Worm (Caenorhabditis elegans) whole organism, mixed stage, embryonic: Measurements from ENCODE around the gene npl-10.

Experiments
- M03D4.4 ChIP-seq: sonication (generic microtip); optimal IDR thresholded peaks from 2 replicates; lab custom pipeline; 2017; ENCODE audit warnings: mild to moderate bottlenecking, missing genetic modification characterization, missing compliant biosample characterization
- bed-3 ChIP-seq: fragments of 200-800 bp; sonication (Bioruptor generic); optimal IDR thresholded peaks from 3 replicates; lab custom pipeline; 2018; ENCODE audit warnings: mild to moderate bottlenecking, missing genetic modification characterization, moderate library complexity, missing compliant biosample characterization
- blmp-1 ChIP-seq: fragments of 150-350 bp; optimal IDR thresholded peaks from 2 replicates; lab custom pipeline; 2014; ENCODE audit warnings: missing biosample characterization, missing genetic modification characterization
- ceh-39 ChIP-seq: fragments of 150-350 bp; optimal IDR thresholded peaks from 2 replicates; lab custom pipeline; 2014; ENCODE audit warnings: missing biosample characterization, missing genetic modification characterization
- ceh-43 ChIP-seq: fragments of 200-800 bp; sonication (Bioruptor generic); optimal IDR thresholded peaks from 2 replicates; lab custom pipeline; 2018; ENCODE audit warnings: mild to moderate bottlenecking, missing genetic modification characterization, moderate library complexity, missing compliant biosample characterization
- ceh-83 ChIP-seq: fragments of 200-800 bp; sonication (Bioruptor generic); optimal IDR thresholded peaks from 2 replicates; lab custom pipeline; 2018; ENCODE audit warnings: mild to moderate bottlenecking, missing genetic modification characterization, missing compliant biosample characterization
- ces-1 ChIP-seq: fragments of 150-350 bp; optimal IDR thresholded peaks from 2 replicates; lab custom pipeline; 2014; ENCODE audit warnings: missing biosample characterization, missing genetic modification reagents, missing genetic modification characterization
- cnd-1 ChIP-seq: fragments of 200-800 bp; sonication (Bioruptor generic); optimal IDR thresholded peaks from 2 replicates; lab custom pipeline; 2018; ENCODE audit warnings: mild to moderate bottlenecking, missing genetic modification characterization, missing compliant biosample characterization
- drap-1 ChIP-seq: fragments of 200-800 bp; sonication (Bioruptor generic); optimal IDR thresholded peaks from 3 replicates; lab custom pipeline; 2018; ENCODE audit warnings: mild to moderate bottlenecking, missing genetic modification characterization, missing compliant biosample characterization
- elt-1 ChIP-seq: sonication (generic microtip); optimal IDR thresholded peaks from 2 replicates; lab custom pipeline; 2017; ENCODE audit warnings: missing genetic modification characterization, mild to moderate bottlenecking, missing compliant biosample characterization, antibody characterized with exemption, moderate library complexity, borderline replicate concordance; ENCODE audit not compliant: insufficient read depth
- elt-3 ChIP-seq: fragments of 150-350 bp; optimal IDR thresholded peaks from 2 replicates; lab custom pipeline; 2014; ENCODE audit warnings: missing biosample characterization, missing genetic modification characterization
- flh-1 ChIP-seq: fragments of 200-800 bp; sonication (Bioruptor generic); optimal IDR thresholded peaks from 2 replicates; lab custom pipeline; 2018; ENCODE audit warnings: mild to moderate bottlenecking, missing genetic modification characterization, moderate library complexity, missing compliant biosample characterization
- hlh-1 ChIP-seq: fragments of 150-350 bp; optimal IDR thresholded peaks from 2 replicates; lab custom pipeline; 2014; ENCODE audit warnings: missing biosample characterization, missing genetic modification reagents, missing genetic modification characterization
- lin-32 ChIP-seq: fragments of 200-800 bp; sonication (Bioruptor generic); optimal IDR thresholded peaks from 2 replicates; lab custom pipeline; 2018; ENCODE audit warnings: mild to moderate bottlenecking, missing genetic modification characterization, missing compliant biosample characterization
- lsy-2 ChIP-seq: fragments of 150-350 bp; optimal IDR thresholded peaks from 2 replicates; lab custom pipeline; 2014; ENCODE audit warnings: missing biosample characterization, missing genetic modification characterization
- mab-5 ChIP-seq: fragments of 150-350 bp; optimal IDR thresholded peaks from 2 replicates; lab custom pipeline; 2014; ENCODE audit warnings: missing biosample characterization, missing genetic modification characterization
- mep-1 ChIP-seq: fragments of 150-350 bp; optimal IDR thresholded peaks from 2 replicates; lab custom pipeline; 2017; ENCODE audit warnings: missing biosample characterization, missing genetic modification reagents, missing genetic modification characterization, inconsistent platforms
- mls-2 ChIP-seq: sonication (generic microtip); optimal IDR thresholded peaks from 2 replicates; lab custom pipeline; 2016; ENCODE audit warnings: mild to moderate bottlenecking, missing genetic modification characterization, moderate library complexity, missing compliant biosample characterization
- nhr-2 ChIP-seq: fragments of 150-350 bp; optimal IDR thresholded peaks from 2 replicates; lab custom pipeline; 2014; ENCODE audit warnings: missing biosample characterization, missing genetic modification characterization
- nhr-237 ChIP-seq: fragments of 150-350 bp; optimal IDR thresholded peaks from 2 replicates; lab custom pipeline; 2014; ENCODE audit warnings: missing biosample characterization, missing genetic modification characterization
- nhr-76 ChIP-seq: sonication (generic microtip); optimal IDR thresholded peaks from 2 replicates; lab custom pipeline; 2017; ENCODE audit warnings: missing biosample characterization, missing genetic modification characterization
- pha-4 ChIP-seq: fragments of 150-350 bp; optimal IDR thresholded peaks from 2 replicates; lab custom pipeline; 2018; ENCODE audit warnings: missing biosample characterization, missing genetic modification reagents, missing genetic modification characterization
- sem-2 ChIP-seq: fragments of 200-800 bp; sonication (Bioruptor generic); optimal IDR thresholded peaks from 2 replicates; lab custom pipeline; 2018; ENCODE audit warnings: mild to moderate bottlenecking, missing genetic modification characterization, missing compliant biosample characterization
- snpc-4 ChIP-seq: fragments of 150-350 bp; optimal IDR thresholded peaks from 2 replicates; lab custom pipeline; 2014; ENCODE audit warnings: missing biosample characterization, missing genetic modification characterization
- sptf-1 ChIP-seq: sonication (generic microtip); optimal IDR thresholded peaks from 2 replicates; lab custom pipeline; 2017; ENCODE audit warnings: mild to moderate bottlenecking, missing genetic modification characterization, moderate library complexity, missing compliant biosample characterization
- unc-120 ChIP-seq: sonication (generic microtip); optimal IDR thresholded peaks from 2 replicates; lab custom pipeline; 2017; ENCODE audit warnings: missing genetic modification characterization, missing compliant biosample characterization; ENCODE audit not compliant: poor library complexity, severe bottlenecking
- unc-39 ChIP-seq: fragments of 150-350 bp; optimal IDR thresholded peaks from 2 replicates; lab custom pipeline; 2014; ENCODE audit warnings: missing biosample characterization, missing genetic modification characterization
- unc-62 ChIP-seq: fragments of 150-350 bp; optimal IDR thresholded peaks from 2 replicates; lab custom pipeline; 2014; ENCODE audit warnings: missing biosample characterization, missing genetic modification reagents, missing genetic modification characterization
- ztf-11 ChIP-seq: fragments of 150-350 bp; optimal IDR thresholded peaks from 2 replicates; lab custom pipeline; 2014; ENCODE audit warnings: missing biosample characterization, missing genetic modification characterization

npl-10 gene

ce11 chrIII:3928136-3928535, 7.6 kb downstream of the npl-10 start, which contains the start of gene F37A8.1:
Gene F37A8.1, plus strand, starts transcription at chrIII:3928436.
- TF ChIP-seq M03D4.4 (tag; lab: Kevin White, UChicago) (no peak), elt-1 (tag; lab: Kevin White, UChicago) (no peak), drap-1 (GFP tag; lab: Kevin White, UChicago) (no peak), nhr-2 (no peak)

- TF ChIP-seq mep-1 (tag; lab: Kevin White, UChicago) = no peak
- TF ChIP-seq bed-3 = no peak
- peak; percentile 48 for TF ChIP-seq unc-62
- TF ChIP-seq mab-5 (tag; lab: Kevin White, UChicago) = no peak
- TF ChIP-seq nhr-76 (tag; lab: Kevin White, UChicago) = no peak
- no peak for TF ChIP-seq blmp-1 (tag; lab: Kevin White, UChicago)
- no peak for TF ChIP-seq flh-1
- TF ChIP-seq ces-1 (GFP tag; lab: Kevin White, UChicago) = no peak
- TF ChIP-seq ceh-39 = no peak
- peak; percentile 93 for TF ChIP-seq unc-120 (tag; lab: Kevin White, UChicago)
- TF ChIP-seq lin-32 = no peak
- no peak for TF ChIP-seq nhr-237 (tag; lab: Kevin White, UChicago)
- TF ChIP-seq sem-2 = no peak
- no peak for TF ChIP-seq lsy-2 (tag; lab: Kevin White, UChicago)
- no peak for TF ChIP-seq mls-2 (tag; lab: Kevin White, UChicago)
- no peak for TF ChIP-seq snpc-4 (tag; lab: Kevin White, UChicago)
- no peak for TF ChIP-seq elt-3 (tag; lab: Kevin White, UChicago)
- TF ChIP-seq unc-39 (tag; lab: Kevin White, UChicago) = no peak
- no peak for TF ChIP-seq ceh-43 (GFP tag; lab: Kevin White, UChicago)
- no peak for TF ChIP-seq drap-1 (GFP tag; lab: Kevin White, UChicago)
- TF ChIP-seq hlh-1 (tag; lab: Kevin White, UChicago) = peak; percentile 49
These were observed 8.3 kb downstream of the npl-10 start for ce11 chrIII:3927450-3927849.

DNA sequence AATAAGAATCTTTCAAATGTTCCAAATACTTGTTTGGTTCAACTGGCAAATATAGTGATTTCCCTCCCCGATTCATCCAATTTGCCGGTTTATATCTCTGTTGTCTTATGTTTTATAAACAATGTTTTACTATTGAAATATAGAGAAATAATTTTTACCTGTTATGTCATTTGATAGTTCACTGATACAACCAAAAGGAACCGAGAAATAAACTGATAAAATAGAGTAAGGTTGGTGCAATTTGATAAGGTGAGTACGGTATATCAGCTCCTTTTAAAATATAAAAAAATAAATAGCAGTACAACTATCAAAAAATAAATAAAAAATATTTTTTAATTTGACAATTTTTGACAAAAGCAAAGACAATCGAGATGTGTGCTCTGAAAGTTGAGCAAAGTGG, 8.9 kb downstream of the npl-10 start:
- TF ChIP-seq nhr-76 (tag; lab: Kevin White, UChicago) (no peak), mep-1 (tag; lab: Kevin White, UChicago) (no peak), flh-1 (no peak), hlh-1 (tag; lab: Kevin White, UChicago) (no peak), M03D4.4 (tag; lab: Kevin White, UChicago) (no peak), snpc-4 (tag; lab: Kevin White, UChicago) (no peak), unc-120 (tag; lab: Kevin White, UChicago) (no peak), ceh-43 (GFP tag; lab: Kevin White, UChicago) (no peak), bed-3 (no peak), ceh-83 (GFP tag; lab: Kevin White, UChicago) (no peak), unc-39 (tag; lab: Kevin White, UChicago) (no peak), elt-3 (tag; lab: Kevin White, UChicago) (no peak), ztf-11 (no peak), lsy-2 (tag; lab: Kevin White, UChicago) (no peak), lin-32 (no peak), blmp-1 (tag; lab: Kevin White, UChicago) (no peak)
- TF ChIP-seq, all 35 proteins: peak for 0

- no peak for TF ChIP-seq pha-4 (tag; lab: Kevin White, UChicago)
These were observed 9.6 kb downstream of the npl-10 start, which contains the start of gene ZK1058.9 for ce11 chrIII:3926116-3926515. Gene ZK1058.9, minus strand, starts transcription at chrIII:3926216.

DNA sequence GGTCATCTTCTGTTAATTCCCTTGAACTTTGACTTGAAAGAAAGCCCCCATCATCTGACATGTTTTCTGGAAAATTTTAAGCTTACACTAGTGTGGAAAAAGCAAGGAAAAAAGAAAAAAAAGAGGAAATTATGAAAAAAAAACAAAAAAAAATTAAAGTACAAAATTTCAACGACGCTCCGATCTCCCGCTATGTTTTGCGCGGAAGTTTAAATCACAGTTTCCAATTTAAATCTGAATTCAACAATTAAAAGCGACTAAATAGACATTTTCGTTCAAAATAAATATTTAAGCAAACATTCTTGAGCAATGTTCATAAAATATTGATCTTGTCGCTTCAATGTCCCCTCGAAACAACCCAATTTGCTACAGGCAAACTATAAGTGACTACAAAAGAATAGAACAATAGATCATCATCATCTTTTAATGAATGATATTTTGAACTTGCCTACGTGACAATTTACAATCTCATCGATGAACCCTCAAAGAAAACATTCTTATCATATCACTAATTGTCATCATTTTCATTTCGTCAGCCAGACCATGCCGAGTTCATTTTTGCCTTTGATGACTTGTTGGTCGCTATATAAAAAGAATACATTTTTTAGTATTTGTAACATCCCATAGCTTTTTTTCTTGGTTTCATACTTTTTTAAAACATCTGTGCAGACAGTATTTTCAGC, 13.9 kb downstream of the npl-10 start, which contains the start of the genes metl-6 and nit-1:
TSS of gene metl-6 (minus strand) at position 66 of the 683 bp plus-strand sequence.
TSS of gene nit-1 (plus strand) at position 562 of the 683 bp plus-strand sequence.
- no peak for TF ChIP-seq unc-120 (tag; lab: Kevin White, UChicago)
- no peak for TF ChIP-seq mep-1 (tag; lab: Kevin White, UChicago)
- TF ChIP-seq hlh-1 (tag; lab: Kevin White, UChicago) = no peak
- no peak for TF ChIP-seq nhr-76 (tag; lab: Kevin White, UChicago)
- TF ChIP-seq elt-3 (tag; lab: Kevin White, UChicago) = no peak
- TF ChIP-seq flh-1 = no peak
- no peak for TF ChIP-seq ceh-39
- no peak for TF ChIP-seq ces-1 (GFP tag; lab: Kevin White, UChicago)
- no peak for TF ChIP-seq cnd-1
- no peak for TF ChIP-seq ceh-43 (GFP tag; lab: Kevin White, UChicago)
- no peak for TF ChIP-seq mab-5 (tag; lab: Kevin White, UChicago)
- no peak for TF ChIP-seq ztf-11
- TF ChIP-seq nhr-2 = no peak
- TF ChIP-seq sptf-1 = no peak
- TF ChIP-seq, all 35 proteins: peak for 0
